Worm (Caenorhabditis elegans) whole organism, L2 larva: ENCODE results near the gene Y53F4B.19.

Experiments
- ZK546.5 ChIP-seq: sonication (generic microtip); optimal IDR thresholded peaks from 2 replicates; lab custom pipeline; 2017; ENCODE audit warnings: missing biosample characterization, missing genetic modification characterization
- aly-2 ChIP-seq: fragments of 150-350 bp; optimal IDR thresholded peaks from 2 replicates; lab custom pipeline; 2014; ENCODE audit warnings: missing biosample characterization, missing genetic modification characterization
- ceh-16 ChIP-seq: fragments of 150-350 bp; optimal IDR thresholded peaks from 2 replicates; lab custom pipeline; 2014; ENCODE audit warnings: missing biosample characterization, missing genetic modification characterization
- elt-1 ChIP-seq: fragments of 150-350 bp; optimal IDR thresholded peaks from 2 replicates; lab custom pipeline; 2014; ENCODE audit warnings: missing biosample characterization, missing genetic modification characterization
- elt-3 ChIP-seq: sonication (generic microtip); optimal IDR thresholded peaks from 2 replicates; lab custom pipeline; 2017; ENCODE audit warnings: missing biosample characterization, missing genetic modification characterization
- lin-13 ChIP-seq: fragments of 150-350 bp; optimal IDR thresholded peaks from 2 replicates; lab custom pipeline; 2014; ENCODE audit warnings: missing biosample characterization, missing genetic modification reagents, missing genetic modification characterization
- lsy-2 ChIP-seq, 2 experiments: fragments of 150-350 bp in 1 of 2; sonication (generic microtip) in 1 of 2; optimal IDR thresholded peaks; 2 replicates each; lab custom pipeline; 2014 to 2017; ENCODE audit warnings: missing biosample characterization in 2 of 2, missing genetic modification characterization in 2 of 2
- mab-5 ChIP-seq: fragments of 150-350 bp; optimal IDR thresholded peaks from 2 replicates; lab custom pipeline; 2014; ENCODE audit warnings: missing biosample characterization, missing genetic modification characterization
- nhr-25 ChIP-seq: fragments of 150-350 bp; sonication (generic microtip); optimal IDR thresholded peaks from 3 replicates; lab custom pipeline; 2014; ENCODE audit warnings: missing biosample characterization, missing genetic modification characterization

DNA sequence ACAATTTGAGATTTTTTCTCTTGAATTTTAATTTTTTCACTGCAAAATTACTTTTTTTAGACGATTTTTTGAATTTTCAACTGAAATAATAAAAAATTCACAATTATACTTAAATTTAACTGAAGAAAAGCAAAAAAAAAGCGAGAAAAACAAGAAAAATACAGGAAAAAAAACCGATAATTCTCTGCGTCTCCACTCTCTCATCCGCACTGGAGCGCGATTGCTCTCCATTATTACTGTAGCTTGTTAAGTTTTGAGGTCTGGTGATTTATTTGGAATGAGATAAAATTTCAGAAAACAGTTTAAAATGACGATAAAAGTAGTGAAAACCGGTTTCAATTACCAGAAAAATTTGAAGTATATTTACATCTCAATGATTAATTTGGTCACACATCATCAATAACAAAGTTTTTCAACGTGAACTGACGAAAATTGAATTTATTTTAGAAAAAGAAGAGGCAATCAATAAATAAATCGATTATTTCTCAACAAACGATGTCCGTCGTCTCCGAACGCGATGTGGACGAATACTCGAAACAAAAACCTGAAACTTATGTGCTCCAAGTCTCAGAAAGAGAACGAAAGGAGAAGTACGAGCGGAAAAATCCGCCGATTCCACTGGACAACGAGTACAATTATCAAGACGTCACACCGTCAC lies at the start of gene Y53F4B.19:
- TF ChIP-seq ceh-16 (tag; lab: Kevin White, UChicago) (no peak), elt-3 (no peak), aly-2 (no peak), elt-1 (tag; lab: Kevin White, UChicago) (no peak), ZK546.5 (no peak), lin-13 (GFP tag; lab: Kevin White, UChicago) (no peak), lsy-2 (tag; optimal IDR thresholded peaks at IDR 0.05; lab: Kevin White, UChicago) (no peak), mab-5 (tag; lab: Kevin White, UChicago) (no peak), nhr-25 (tag; lab: Kevin White, UChicago) (no peak)
